Fruit fly (Drosophila melanogaster) Kc167 (cell line): ENCODE results near the gene CG32454.
"Not testable (repeated sequence)": the region's sequence is repeated elsewhere in the genome, so short reads cannot be mapped to it uniquely, and the experiment has no call there.

Source experiments
- Myc ChIP-seq: fragments of >200 bp; optimal IDR thresholded peaks from 2 replicates; lab custom pipeline; 2017; ENCODE audit warnings: missing external identifiers
- Sin3A ChIP-seq: fragments of >200 bp; optimal IDR thresholded peaks from 2 replicates; lab custom pipeline; 2018; ENCODE audit warnings: missing external identifiers
- h ChIP-seq: fragments of >200 bp; optimal IDR thresholded peaks from 3 replicates; lab custom pipeline; 2018; ENCODE audit warnings: missing external identifiers
- insv ChIP-seq: fragments of >200 bp; optimal IDR thresholded peaks from 3 replicates; lab custom pipeline; 2018; ENCODE audit warnings: missing external identifiers
- psq ChIP-seq: fragments of >200 bp; optimal IDR thresholded peaks from 2 replicates; lab custom pipeline; 2017; ENCODE audit warnings: missing external identifiers
- ttk ChIP-seq: sonication (Bioruptor generic); optimal IDR thresholded peaks from 2 replicates; lab custom pipeline; 2017; ENCODE audit warnings: missing external identifiers

DNA sequence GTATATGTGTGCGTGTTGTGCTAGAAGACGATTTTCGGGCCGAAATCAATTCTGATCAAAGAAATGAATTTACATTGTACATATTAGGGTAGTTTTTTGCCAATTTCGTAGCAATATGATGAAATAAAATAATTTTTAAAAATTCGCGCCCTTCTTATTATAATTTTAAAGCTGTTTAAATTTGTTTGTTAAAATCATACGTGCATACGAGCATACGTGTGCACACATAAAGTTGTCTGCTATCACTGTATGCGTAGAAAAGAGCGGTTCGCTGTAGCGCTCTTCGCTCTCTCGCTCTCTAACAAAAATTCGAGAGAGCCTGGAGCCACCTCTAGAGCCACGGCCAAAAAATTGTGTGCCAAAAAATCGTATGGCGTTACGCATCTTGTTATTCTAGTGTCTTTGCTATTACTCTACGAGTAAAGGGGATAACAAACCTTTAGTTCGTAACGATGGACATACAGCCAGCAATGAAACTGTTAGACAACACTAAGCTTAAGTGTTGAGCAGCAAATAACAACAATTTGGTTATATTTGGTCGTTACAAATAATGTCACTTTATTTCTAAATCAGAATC lies 8.8 kb upstream of the CG32454 start, which contains the start of gene mael:
- not testable (repeated sequence) for TF ChIP-seq psq (lab: Kevin White, UChicago); h (lab: Kevin White, UChicago); Myc (lab: Kevin White, UChicago); ttk (lab: Kevin White, UChicago); insv (lab: Kevin White, UChicago); Sin3A
